Fruit fly (Drosophila melanogaster) whole organism, embryonic: Measurements from ENCODE around the gene Tlk.

Experiments used
- Asciz ChIP-seq: fragments of 200-800 bp; sonication (Bioruptor generic); optimal IDR thresholded peaks from 2 replicates; lab custom pipeline; 2017; ENCODE audit warnings: missing biosample characterization, mild to moderate bottlenecking, missing genetic modification characterization, missing genetic modification reagents
- Atf-2 ChIP-seq: fragments of 200-800 bp; sonication (Bioruptor generic); optimal IDR thresholded peaks from 2 replicates; lab custom pipeline; 2016; ENCODE audit warnings: missing biosample characterization, missing genetic modification characterization
- Bteb2 ChIP-seq: fragments of 200-800 bp; sonication (Bioruptor generic); optimal IDR thresholded peaks from 2 replicates; lab custom pipeline; 2016; ENCODE audit warnings: missing biosample characterization, missing genetic modification characterization
- CG11085 ChIP-seq: fragments of 200-800 bp; sonication (Bioruptor generic); IDR thresholded peaks from 2 replicates; pipeline ENCODE4 v1.3.6; 2022; ENCODE audit warnings: missing biosample characterization, missing genetic modification characterization
- CG11456 ChIP-seq: fragments of 200-800 bp; sonication (Bioruptor generic); IDR thresholded peaks from 3 replicates; pipeline ENCODE4 v1.3.6; 2022; ENCODE audit warnings: missing biosample characterization, missing genetic modification characterization
- CG11696 ChIP-seq: fragments of 200-800 bp; sonication (Bioruptor generic); IDR thresholded peaks from 2 replicates; pipeline ENCODE4 v1.3.6; 2022; ENCODE audit warnings: missing biosample characterization, missing genetic modification characterization
- CG12104 ChIP-seq: fragments of 200-800 bp; sonication (Bioruptor generic); optimal IDR thresholded peaks from 3 replicates; lab custom pipeline; 2016; ENCODE audit warnings: missing biosample characterization, missing genetic modification characterization
- CG12155 ChIP-seq: fragments of 200-800 bp; sonication (Bioruptor generic); optimal IDR thresholded peaks from 3 replicates; lab custom pipeline; 2016; ENCODE audit warnings: missing biosample characterization, missing genetic modification characterization
- CG12236 ChIP-seq: fragments of 200-800 bp; sonication (Bioruptor generic); optimal IDR thresholded peaks from 2 replicates; lab custom pipeline; 2016; ENCODE audit warnings: missing biosample characterization, missing genetic modification characterization
- CG12769 ChIP-seq: fragments of 200-800 bp; sonication (Bioruptor generic); optimal IDR thresholded peaks from 2 replicates; lab custom pipeline; 2019; ENCODE audit warnings: missing biosample characterization, mild to moderate bottlenecking, missing genetic modification characterization, moderate library complexity
- CG13287 ChIP-seq: fragments of 200-800 bp; sonication (Bioruptor generic); IDR thresholded peaks from 2 replicates; pipeline ENCODE4 v1.3.6; 2022; ENCODE audit warnings: missing biosample characterization, missing genetic modification characterization; ENCODE audit not compliant: partially characterized antibody
- CG15011 ChIP-seq: fragments of 200-800 bp; sonication (Bioruptor generic); optimal IDR thresholded peaks from 3 replicates; lab custom pipeline; 2018; ENCODE audit warnings: missing biosample characterization, mild to moderate bottlenecking, missing genetic modification characterization
- CG18764 ChIP-seq: fragments of 200-800 bp; sonication (Bioruptor generic); optimal IDR thresholded peaks from 3 replicates; lab custom pipeline; 2016; ENCODE audit warnings: missing biosample characterization, missing genetic modification characterization
- CG2116 ChIP-seq: fragments of 200-800 bp; sonication (Bioruptor generic); optimal IDR thresholded peaks from 3 replicates; lab custom pipeline; 2018; ENCODE audit warnings: missing biosample characterization, mild to moderate bottlenecking, missing genetic modification characterization
- CG30403 ChIP-seq: fragments of 200-800 bp; sonication (Bioruptor generic); optimal IDR thresholded peaks from 3 replicates; lab custom pipeline; 2016; ENCODE audit warnings: missing biosample characterization, missing genetic modification characterization
- CG3407 ChIP-seq: fragments of 200-800 bp; sonication (Bioruptor generic); optimal IDR thresholded peaks from 2 replicates; lab custom pipeline; 2018; ENCODE audit warnings: missing biosample characterization, mild to moderate bottlenecking, missing genetic modification characterization
- CG3838 ChIP-seq: fragments of 200-800 bp; sonication (Bioruptor generic); optimal IDR thresholded peaks from 3 replicates; lab custom pipeline; 2016; ENCODE audit warnings: missing biosample characterization, missing genetic modification characterization
- CG3847 ChIP-seq: fragments of 200-800 bp; sonication (Bioruptor generic); IDR thresholded peaks from 2 replicates; pipeline ENCODE4 v1.3.6; 2022; ENCODE audit warnings: missing biosample characterization, missing genetic modification characterization
- CG42726 ChIP-seq: fragments of 200-800 bp; sonication (Bioruptor generic); IDR thresholded peaks from 2 replicates; pipeline ENCODE4 v1.3.6; 2022; ENCODE audit warnings: missing biosample characterization, missing genetic modification characterization; ENCODE audit not compliant: partially characterized antibody
- CG43689 ChIP-seq: fragments of 200-800 bp; sonication (Bioruptor generic); IDR thresholded peaks from 2 replicates; pipeline ENCODE4 v1.3.6; 2022; ENCODE audit warnings: missing biosample characterization, missing genetic modification characterization
- CG4820 ChIP-seq: fragments of 200-800 bp; sonication (Bioruptor generic); optimal IDR thresholded peaks from 3 replicates; lab custom pipeline; 2016; ENCODE audit warnings: missing biosample characterization, missing genetic modification characterization
- CG7745 ChIP-seq: fragments of 200-800 bp; sonication (Bioruptor generic); optimal IDR thresholded peaks from 2 replicates; lab custom pipeline; 2018; ENCODE audit warnings: missing biosample characterization, mild to moderate bottlenecking, missing genetic modification characterization, moderate library complexity
- Ets97D ChIP-seq: fragments of 200-800 bp; sonication (Bioruptor generic); optimal IDR thresholded peaks from 3 replicates; lab custom pipeline; 2016; ENCODE audit warnings: missing biosample characterization, missing genetic modification characterization
- HLH54F ChIP-seq: fragments of 200-800 bp; sonication (Bioruptor generic); optimal IDR thresholded peaks from 3 replicates; lab custom pipeline; 2016; ENCODE audit warnings: missing biosample characterization, missing genetic modification characterization
- Hmr ChIP-seq: fragments of 200-800 bp; sonication (Bioruptor generic); optimal IDR thresholded peaks from 3 replicates; lab custom pipeline; 2017; ENCODE audit warnings: mild to moderate bottlenecking, missing biosample characterization, missing genetic modification reagents, missing genetic modification characterization
- Hr51 ChIP-seq, 2 experiments: fragments of 200-800 bp; sonication (Bioruptor generic); optimal IDR thresholded peaks; 2 replicates in 1 of 2; 3 replicates in 1 of 2; lab custom pipeline; 2016 to 2018; ENCODE audit warnings: missing biosample characterization in 2 of 2, missing genetic modification characterization in 2 of 2, mild to moderate bottlenecking in 1 of 2, moderate library complexity in 1 of 2
- MESR4 ChIP-seq: fragments of 200-800 bp; sonication (Bioruptor generic); optimal IDR thresholded peaks from 2 replicates; lab custom pipeline; 2018; ENCODE audit warnings: missing biosample characterization, mild to moderate bottlenecking, missing genetic modification characterization, moderate library complexity
- Neu2 ChIP-seq: fragments of 200-800 bp; sonication (Bioruptor generic); optimal IDR thresholded peaks from 3 replicates; lab custom pipeline; 2016; ENCODE audit warnings: missing biosample characterization, missing genetic modification characterization, borderline replicate concordance
- Oli ChIP-seq: fragments of 200-800 bp; sonication (Bioruptor generic); optimal IDR thresholded peaks from 2 replicates; lab custom pipeline; 2018; ENCODE audit warnings: missing biosample characterization, mild to moderate bottlenecking, missing genetic modification characterization, moderate library complexity
- az2 ChIP-seq: fragments of 200-800 bp; sonication (Bioruptor generic); optimal IDR thresholded peaks from 3 replicates; lab custom pipeline; 2016; ENCODE audit warnings: missing biosample characterization, missing genetic modification characterization
- bowl ChIP-seq: fragments of 200-800 bp; sonication (Bioruptor generic); IDR thresholded peaks from 2 replicates; pipeline ENCODE4 v1.3.6; 2022; ENCODE audit warnings: missing biosample characterization, missing genetic modification characterization
- chn ChIP-seq: fragments of 200-800 bp; sonication (Bioruptor generic); optimal IDR thresholded peaks from 2 replicates; lab custom pipeline; 2016; ENCODE audit warnings: missing biosample characterization, missing genetic modification characterization
- ci ChIP-seq: fragments of 200-800 bp; sonication (Bioruptor generic); IDR thresholded peaks from 3 replicates; pipeline ENCODE4 v1.3.6; 2022; ENCODE audit warnings: missing biosample characterization, missing genetic modification characterization
- crol ChIP-seq: fragments of 200-800 bp; sonication (Bioruptor generic); IDR thresholded peaks from 2 replicates; pipeline ENCODE4 v1.3.6; 2022; ENCODE audit warnings: missing biosample characterization, missing genetic modification characterization
- dmrt99B ChIP-seq: fragments of 200-800 bp; sonication (Bioruptor generic); optimal IDR thresholded peaks from 2 replicates; lab custom pipeline; 2018; ENCODE audit warnings: missing biosample characterization, mild to moderate bottlenecking, missing genetic modification characterization, moderate library complexity
- esg ChIP-seq: fragments of 200-800 bp; sonication (Bioruptor generic); conservative IDR thresholded peaks from 2 replicates; pipeline ENCODE4 v1.3.6; 2022; ENCODE audit warnings: missing biosample characterization, missing genetic modification characterization
- eyg ChIP-seq: fragments of 200-800 bp; sonication (Bioruptor generic); optimal IDR thresholded peaks from 3 replicates; lab custom pipeline; 2016; ENCODE audit warnings: missing biosample characterization, missing genetic modification characterization
- gce ChIP-seq: fragments of 200-800 bp; sonication (Bioruptor generic); IDR thresholded peaks from 3 replicates; pipeline ENCODE4 v1.3.6; 2022; ENCODE audit warnings: missing biosample characterization, missing genetic modification characterization
- grn ChIP-seq: fragments of 200-800 bp; sonication (Bioruptor generic); optimal IDR thresholded peaks from 3 replicates; lab custom pipeline; 2017; ENCODE audit warnings: missing biosample characterization, missing genetic modification characterization
- hb ChIP-seq: fragments of 200-800 bp; sonication (Bioruptor generic); IDR thresholded peaks from 3 replicates; pipeline ENCODE4 v1.3.6; 2022; ENCODE audit warnings: missing biosample characterization, missing genetic modification characterization; ENCODE audit not compliant: partially characterized antibody
- hbn ChIP-seq: fragments of 200-800 bp; sonication (Bioruptor generic); IDR thresholded peaks from 2 replicates; pipeline ENCODE4 v1.3.6; 2022; ENCODE audit warnings: missing biosample characterization, missing genetic modification characterization; ENCODE audit not compliant: partially characterized antibody
- jumu ChIP-seq: fragments of 200-800 bp; sonication (Bioruptor generic); optimal IDR thresholded peaks from 3 replicates; lab custom pipeline; 2016; ENCODE audit warnings: missing biosample characterization, missing genetic modification characterization
- knrl ChIP-seq: fragments of 200-800 bp; sonication (Bioruptor generic); IDR thresholded peaks from 3 replicates; pipeline ENCODE4 v1.3.6; 2022; ENCODE audit warnings: missing biosample characterization, missing genetic modification characterization; ENCODE audit not compliant: partially characterized antibody
- nmo ChIP-seq: fragments of 200-800 bp; sonication (Bioruptor generic); optimal IDR thresholded peaks from 2 replicates; lab custom pipeline; 2018; ENCODE audit warnings: missing biosample characterization, mild to moderate bottlenecking, missing genetic modification characterization, moderate library complexity
- pb ChIP-seq: fragments of 200-800 bp; sonication (Bioruptor generic); optimal IDR thresholded peaks from 3 replicates; lab custom pipeline; 2016; ENCODE audit warnings: missing biosample characterization, missing genetic modification characterization
- pfk ChIP-seq: fragments of 200-800 bp; sonication (Bioruptor generic); optimal IDR thresholded peaks from 2 replicates; lab custom pipeline; 2018; ENCODE audit warnings: missing biosample characterization, mild to moderate bottlenecking, missing genetic modification characterization, moderate library complexity
- pzg ChIP-seq: fragments of 200-800 bp; sonication (Bioruptor generic); optimal IDR thresholded peaks from 3 replicates; lab custom pipeline; 2018; ENCODE audit warnings: missing biosample characterization, mild to moderate bottlenecking, missing genetic modification characterization, moderate library complexity
- sug ChIP-seq: fragments of 200-800 bp; optimal IDR thresholded peaks from 2 replicates; lab custom pipeline; 2019; ENCODE audit warnings: missing biosample characterization, mild to moderate bottlenecking, missing genetic modification characterization, moderate library complexity

The Tlk gene

DNA sequence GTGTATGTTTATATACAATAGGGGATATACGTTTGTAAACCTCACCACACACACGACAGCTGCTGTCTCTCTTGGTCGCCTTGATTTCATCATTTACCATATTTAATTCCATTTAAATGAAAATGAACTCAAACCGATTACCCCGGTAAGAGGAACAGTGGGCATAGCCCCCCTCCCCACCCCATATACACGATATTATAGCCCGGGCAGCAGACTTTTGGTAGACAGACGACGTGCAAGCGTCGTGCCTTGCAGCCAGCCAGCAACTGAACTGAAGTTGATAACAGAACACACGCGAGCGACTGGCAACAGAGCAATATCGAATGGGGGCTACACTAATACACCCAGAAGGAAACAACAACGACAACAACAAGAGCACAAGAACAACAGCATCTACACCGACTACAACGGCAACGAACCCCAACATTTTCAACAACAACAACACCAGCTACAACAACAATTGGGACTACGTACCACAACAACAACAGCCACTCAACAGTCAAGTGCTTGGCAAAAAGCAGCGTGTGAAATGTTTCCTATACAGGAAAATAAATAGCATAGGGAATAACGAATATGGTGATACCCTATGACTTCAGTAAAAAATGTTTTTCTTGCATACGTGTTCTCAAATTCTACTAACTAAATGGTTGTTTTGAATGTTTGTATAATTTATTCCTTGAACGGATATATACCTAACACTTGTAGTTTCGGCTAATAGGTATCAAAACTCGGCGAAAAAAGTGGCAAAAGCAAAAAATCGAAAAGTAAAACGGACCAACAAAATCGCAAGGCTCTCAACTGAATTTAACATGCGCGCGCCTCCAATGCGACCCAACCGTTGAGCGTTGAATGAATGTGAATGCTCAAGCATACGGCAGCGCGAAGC, 23.4 kb downstream of the Tlk start (continued):
- peak; percentile 84 for TF ChIP-seq CG11456 (GFP tag; lab: Robert Waterston, UW)
- no peak for TF ChIP-seq hbn (GFP tag; lab: Robert Waterston, UW)
- peak; percentile 87 for TF ChIP-seq dmrt99B (tag; lab: Kevin White, UChicago)
- TF ChIP-seq CG12769 (tag; lab: Kevin White, UChicago) = peak; percentile 94
- TF ChIP-seq CG12236 = peak; percentile 56
- peak; percentile 72 for TF ChIP-seq CG43689 (GFP tag; lab: Robert Waterston, UW)
- TF ChIP-seq Ets97D (GFP tag; lab: Kevin White, UChicago) = peak; percentile 57
- TF ChIP-seq HLH54F (GFP tag; lab: Kevin White, UChicago) = peak; percentile 82
- TF ChIP-seq CG3407 = peak; percentile 74
- no peak for TF ChIP-seq CG7745 (tag; lab: Kevin White, UChicago)
- peak; percentile 73 for TF ChIP-seq Asciz (GFP tag; lab: Kevin White, UChicago)
- TF ChIP-seq pb (GFP tag; lab: Kevin White, UChicago) = peak; percentile 66
- peak; percentile 55 for TF ChIP-seq CG18764 (GFP tag; lab: Kevin White, UChicago)
- peak; percentile 80 for TF ChIP-seq Hmr (GFP tag; lab: Kevin White, UChicago)
- TF ChIP-seq CG30403 (GFP tag; lab: Kevin White, UChicago) = peak; percentile 80
- TF ChIP-seq CG3838 (GFP tag; lab: Kevin White, UChicago) = peak; percentile 38
- TF ChIP-seq ci = peak; percentile 73
- TF ChIP-seq az2 = peak; percentile 74
- TF ChIP-seq nmo (GFP tag; lab: Kevin White, UChicago) = peak; percentile 86
- TF ChIP-seq gce (GFP tag; lab: Robert Waterston, UW) = peak; percentile 58; the same call in 2 of the 3 replicates
- TF ChIP-seq CG11085 (GFP tag; lab: Robert Waterston, UW) = peak; percentile 69
- TF ChIP-seq jumu (GFP tag; lab: Kevin White, UChicago) = peak; percentile 76
- no peak for TF ChIP-seq pzg (GFP tag; lab: Kevin White, UChicago)
- peak; percentile 4 for TF ChIP-seq grn (GFP tag; lab: Kevin White, UChicago)
- TF ChIP-seq CG2116 (GFP tag; lab: Kevin White, UChicago) = peak; percentile 6
- no peak for TF ChIP-seq pfk (GFP tag; lab: Kevin White, UChicago)
- 0 out of 2 replicates have a peak, but pooled peaks have one; percentile 19 for TF ChIP-seq bowl (GFP tag; lab: Robert Waterston, UW)
- peak; percentile 76 for TF ChIP-seq CG3847
- peak; percentile 31 for TF ChIP-seq chn
- no peak for TF ChIP-seq CG13287 (GFP tag; lab: Robert Waterston, UW)
- TF ChIP-seq CG15011 (GFP tag; lab: Kevin White, UChicago) = peak; percentile 76
- TF ChIP-seq Hr51 (GFP tag; optimal IDR thresholded peaks at IDR 0.05; lab: Kevin White, UChicago) = peak; percentile 52 to 90
- peak; percentile 42 for TF ChIP-seq CG12104
- no peak for TF ChIP-seq MESR4
- peak; percentile 89 for TF ChIP-seq Oli (tag; lab: Kevin White, UChicago)
- TF ChIP-seq hb = no peak
- peak; percentile 86 for TF ChIP-seq sug
- TF ChIP-seq CG4820 (GFP tag; lab: Kevin White, UChicago) = peak; percentile 70
- TF ChIP-seq CG11696 (GFP tag; lab: Robert Waterston, UW) = peak; percentile 55
- TF ChIP-seq Atf-2 (GFP tag; lab: Kevin White, UChicago) = peak; percentile 87
- peak; percentile 65 for TF ChIP-seq Neu2 (GFP tag; lab: Kevin White, UChicago)
- TF ChIP-seq esg (GFP tag; lab: Robert Waterston, UW) = peak; percentile 84
- peak; percentile 63 for TF ChIP-seq Bteb2
- peak; percentile 78 for TF ChIP-seq CG12155 (GFP tag; lab: Kevin White, UChicago)
- TF ChIP-seq crol (GFP tag; lab: Robert Waterston, UW) = peak; percentile 95
- TF ChIP-seq eyg (GFP tag; lab: Kevin White, UChicago) = peak; percentile 79
- TF ChIP-seq CG42726 (GFP tag; lab: Robert Waterston, UW) = peak; percentile 63; the same call in 1 of the 2 replicates
- TF ChIP-seq knrl (GFP tag; lab: Robert Waterston, UW) = no peak
